Worm (Caenorhabditis elegans) whole organism, mixed stage, embryonic: ENCODE measurements around the gene cutl-23.

Source experiments
- bed-3 ChIP-seq: fragments of 200-800 bp; sonication (Bioruptor generic); optimal IDR thresholded peaks from 3 replicates; lab custom pipeline; 2018; ENCODE audit warnings: mild to moderate bottlenecking, missing genetic modification characterization, moderate library complexity, missing compliant biosample characterization
- blmp-1 ChIP-seq: fragments of 150-350 bp; optimal IDR thresholded peaks from 2 replicates; lab custom pipeline; 2014; ENCODE audit warnings: missing biosample characterization, missing genetic modification characterization
- ceh-39 ChIP-seq: fragments of 150-350 bp; optimal IDR thresholded peaks from 2 replicates; lab custom pipeline; 2014; ENCODE audit warnings: missing biosample characterization, missing genetic modification characterization
- ceh-43 ChIP-seq: fragments of 200-800 bp; sonication (Bioruptor generic); optimal IDR thresholded peaks from 2 replicates; lab custom pipeline; 2018; ENCODE audit warnings: mild to moderate bottlenecking, missing genetic modification characterization, moderate library complexity, missing compliant biosample characterization
- ces-1 ChIP-seq: fragments of 150-350 bp; optimal IDR thresholded peaks from 2 replicates; lab custom pipeline; 2014; ENCODE audit warnings: missing biosample characterization, missing genetic modification reagents, missing genetic modification characterization
- cnd-1 ChIP-seq: fragments of 200-800 bp; sonication (Bioruptor generic); optimal IDR thresholded peaks from 2 replicates; lab custom pipeline; 2018; ENCODE audit warnings: mild to moderate bottlenecking, missing genetic modification characterization, missing compliant biosample characterization
- drap-1 ChIP-seq: fragments of 200-800 bp; sonication (Bioruptor generic); optimal IDR thresholded peaks from 3 replicates; lab custom pipeline; 2018; ENCODE audit warnings: mild to moderate bottlenecking, missing genetic modification characterization, missing compliant biosample characterization
- flh-1 ChIP-seq: fragments of 200-800 bp; sonication (Bioruptor generic); optimal IDR thresholded peaks from 2 replicates; lab custom pipeline; 2018; ENCODE audit warnings: mild to moderate bottlenecking, missing genetic modification characterization, moderate library complexity, missing compliant biosample characterization
- ham-2 ChIP-seq: fragments of 200-800 bp; sonication (Bioruptor generic); optimal IDR thresholded peaks from 2 replicates; lab custom pipeline; 2018; ENCODE audit warnings: mild to moderate bottlenecking, missing genetic modification characterization, missing compliant biosample characterization
- hlh-1 ChIP-seq: fragments of 150-350 bp; optimal IDR thresholded peaks from 2 replicates; lab custom pipeline; 2014; ENCODE audit warnings: missing biosample characterization, missing genetic modification reagents, missing genetic modification characterization
- lin-13 ChIP-seq: fragments of 150-350 bp; optimal IDR thresholded peaks from 2 replicates; lab custom pipeline; 2014; ENCODE audit warnings: missing biosample characterization, missing genetic modification characterization
- lsy-2 ChIP-seq: fragments of 150-350 bp; optimal IDR thresholded peaks from 2 replicates; lab custom pipeline; 2014; ENCODE audit warnings: missing biosample characterization, missing genetic modification characterization
- mab-5 ChIP-seq: fragments of 150-350 bp; optimal IDR thresholded peaks from 2 replicates; lab custom pipeline; 2014; ENCODE audit warnings: missing biosample characterization, missing genetic modification characterization
- mep-1 ChIP-seq: fragments of 150-350 bp; optimal IDR thresholded peaks from 2 replicates; lab custom pipeline; 2017; ENCODE audit warnings: missing biosample characterization, missing genetic modification reagents, missing genetic modification characterization, inconsistent platforms
- mls-2 ChIP-seq: sonication (generic microtip); optimal IDR thresholded peaks from 2 replicates; lab custom pipeline; 2016; ENCODE audit warnings: mild to moderate bottlenecking, missing genetic modification characterization, moderate library complexity, missing compliant biosample characterization
- nhr-12 ChIP-seq: fragments of 150-350 bp; optimal IDR thresholded peaks from 2 replicates; lab custom pipeline; 2014; ENCODE audit warnings: missing biosample characterization, missing genetic modification characterization
- nhr-237 ChIP-seq: fragments of 150-350 bp; optimal IDR thresholded peaks from 2 replicates; lab custom pipeline; 2014; ENCODE audit warnings: missing biosample characterization, missing genetic modification characterization
- nhr-76 ChIP-seq: sonication (generic microtip); optimal IDR thresholded peaks from 2 replicates; lab custom pipeline; 2017; ENCODE audit warnings: missing biosample characterization, missing genetic modification characterization
- pha-4 ChIP-seq: fragments of 150-350 bp; optimal IDR thresholded peaks from 2 replicates; lab custom pipeline; 2018; ENCODE audit warnings: missing biosample characterization, missing genetic modification reagents, missing genetic modification characterization
- sem-2 ChIP-seq: fragments of 200-800 bp; sonication (Bioruptor generic); optimal IDR thresholded peaks from 2 replicates; lab custom pipeline; 2018; ENCODE audit warnings: mild to moderate bottlenecking, missing genetic modification characterization, missing compliant biosample characterization
- snpc-4 ChIP-seq: fragments of 150-350 bp; optimal IDR thresholded peaks from 2 replicates; lab custom pipeline; 2014; ENCODE audit warnings: missing biosample characterization, missing genetic modification characterization
- tbx-8 ChIP-seq: fragments of 200-800 bp; sonication (Bioruptor generic); optimal IDR thresholded peaks from 2 replicates; lab custom pipeline; 2018; ENCODE audit warnings: mild to moderate bottlenecking, missing genetic modification characterization, moderate library complexity, missing compliant biosample characterization
- unc-120 ChIP-seq: sonication (generic microtip); optimal IDR thresholded peaks from 2 replicates; lab custom pipeline; 2017; ENCODE audit warnings: missing genetic modification characterization, missing compliant biosample characterization; ENCODE audit not compliant: poor library complexity, severe bottlenecking
- unc-39 ChIP-seq: fragments of 150-350 bp; optimal IDR thresholded peaks from 2 replicates; lab custom pipeline; 2014; ENCODE audit warnings: missing biosample characterization, missing genetic modification characterization
- unc-62 ChIP-seq: fragments of 150-350 bp; optimal IDR thresholded peaks from 2 replicates; lab custom pipeline; 2014; ENCODE audit warnings: missing biosample characterization, missing genetic modification reagents, missing genetic modification characterization
- zip-8 ChIP-seq: fragments of 150-350 bp; optimal IDR thresholded peaks from 2 replicates; lab custom pipeline; 2014; ENCODE audit warnings: missing biosample characterization, missing genetic modification characterization
- ztf-11 ChIP-seq: fragments of 150-350 bp; optimal IDR thresholded peaks from 2 replicates; lab custom pipeline; 2014; ENCODE audit warnings: missing biosample characterization, missing genetic modification characterization

Gene cutl-23

ce11 chrIII:5757492-5758045 lies 12.4 kb upstream of the cutl-23 start:
- no peak for TF ChIP-seq mab-5
- TF ChIP-seq zip-8 (tag; lab: Kevin White, UChicago) = no peak
- peak; percentile 33 for TF ChIP-seq ces-1 (GFP tag; lab: Kevin White, UChicago)

ce11 chrIII:5758519-5759099 lies 11.4 kb upstream of the cutl-23 start:
- TF ChIP-seq zip-8 (tag; lab: Kevin White, UChicago) = peak; percentile 7
- TF ChIP-seq ham-2 (GFP tag; lab: Kevin White, UChicago) = no peak

- TF ChIP-seq ces-1 (GFP tag; lab: Kevin White, UChicago) = peak; percentile 89
- TF ChIP-seq mls-2 (tag; lab: Kevin White, UChicago) = no peak
- no peak for TF ChIP-seq sem-2 (GFP tag; lab: Kevin White, UChicago)
- TF ChIP-seq snpc-4 = no peak
- TF ChIP-seq drap-1 (GFP tag; lab: Kevin White, UChicago) = no peak
- TF ChIP-seq nhr-76 (tag; lab: Kevin White, UChicago) = no peak
- no peak for TF ChIP-seq ham-2 (GFP tag; lab: Kevin White, UChicago)
- no peak for TF ChIP-seq unc-39 (tag; lab: Kevin White, UChicago)
These were observed 9.3 kb upstream of the cutl-23 start for ce11 chrIII:5760721-5761120.

- TF ChIP-seq cnd-1 (tag; lab: Kevin White, UChicago) (no peak), unc-62 (GFP tag; lab: Kevin White, UChicago) (no peak), flh-1 (GFP tag; lab: Kevin White, UChicago) (no peak), nhr-12 (tag; lab: Kevin White, UChicago) (no peak), blmp-1 (tag; lab: Kevin White, UChicago) (no peak), ceh-39 (tag; lab: Kevin White, UChicago) (no peak)
These were observed 8.1 kb upstream of the cutl-23 start for ce11 chrIII:5761886-5762285.

- TF ChIP-seq zip-8 (tag; lab: Kevin White, UChicago) (peak; percentile 61), nhr-12 (tag; lab: Kevin White, UChicago) (no peak)
- TF ChIP-seq, all 35 proteins: peak for 1
These were observed 6.0 kb upstream of the cutl-23 start for ce11 chrIII:5763988-5764387.

- no peak for TF ChIP-seq bed-3 (GFP tag; lab: Kevin White, UChicago)
- TF ChIP-seq drap-1 (GFP tag; lab: Kevin White, UChicago) = no peak
- no peak for TF ChIP-seq mls-2 (tag; lab: Kevin White, UChicago)
- no peak for TF ChIP-seq unc-39 (tag; lab: Kevin White, UChicago)
- no peak for TF ChIP-seq ceh-43 (GFP tag; lab: Kevin White, UChicago)
These were observed 12.1 kb downstream of the cutl-23 start for ce11 chrIII:5782080-5782479.

ce11 chrIII:5785273-5785929 lies 15.4 kb downstream of the cutl-23 start, which contains the start of gene Y37B11A.3:
Gene Y37B11A.3, minus strand, starts transcription at chrIII:5785323.
- no peak for TF ChIP-seq tbx-8 (GFP tag; lab: Kevin White, UChicago)
- TF ChIP-seq lsy-2 (tag; lab: Kevin White, UChicago) = peak; percentile 38
- no peak for TF ChIP-seq ztf-11 (tag; lab: Kevin White, UChicago)
- peak; percentile 47 for TF ChIP-seq pha-4
- peak; percentile 99 for TF ChIP-seq unc-120 (tag; lab: Kevin White, UChicago)
- peak; percentile 54 for TF ChIP-seq ces-1 (GFP tag; lab: Kevin White, UChicago)
- TF ChIP-seq lin-13 = peak; percentile 53
- TF ChIP-seq nhr-237 (tag; lab: Kevin White, UChicago) = peak; percentile 32
- no peak for TF ChIP-seq ceh-39 (tag; lab: Kevin White, UChicago)
- peak; percentile 17 for TF ChIP-seq mep-1
- no peak for TF ChIP-seq hlh-1
- no peak for TF ChIP-seq sem-2 (GFP tag; lab: Kevin White, UChicago)
- TF ChIP-seq, all 35 proteins: peak for 7
